Worm (Caenorhabditis elegans) whole organism, L4 larva: ENCODE data around the gene C14F11.7.

ENCODE experiments used
- R02D3.7 ChIP-seq: fragments of 150-350 bp; sonication (generic microtip); optimal IDR thresholded peaks from 3 replicates; lab custom pipeline; 2014; ENCODE audit warnings: missing biosample characterization, missing genetic modification characterization
- T20F7.1 ChIP-seq: fragments of 200-800 bp; sonication (Bioruptor generic); optimal IDR thresholded peaks from 2 replicates; lab custom pipeline; 2018; ENCODE audit warnings: mild to moderate bottlenecking, missing genetic modification characterization, missing compliant biosample characterization
- ZK337.2 ChIP-seq: fragments of 200-800 bp; sonication (Bioruptor generic); IDR thresholded peaks from 2 replicates; pipeline ENCODE4 v1.3.6; 2022; ENCODE audit warnings: missing genetic modification reagents, missing genetic modification characterization, missing compliant biosample characterization
- aha-1 ChIP-seq: fragments of 150-350 bp; peaks from one replicate; lab custom pipeline; 2014; ENCODE audit warnings: missing biosample characterization, missing genetic modification characterization
- aly-2 ChIP-seq: sonication (generic microtip); optimal IDR thresholded peaks from 2 replicates; lab custom pipeline; 2018; ENCODE audit warnings: missing biosample characterization, missing genetic modification characterization
- arid-1 ChIP-seq: fragments of 200-800 bp; sonication (Bioruptor generic); conservative IDR thresholded peaks from 2 replicates; pipeline ENCODE4 v1.3.6; 2022; ENCODE audit warnings: missing genetic modification reagents, missing genetic modification characterization, missing compliant biosample characterization
- ceh-28 ChIP-seq: fragments of 150-350 bp; optimal IDR thresholded peaks from 2 replicates; lab custom pipeline; 2014; ENCODE audit warnings: missing biosample characterization, missing genetic modification reagents, missing genetic modification characterization
- ceh-62 ChIP-seq: sonication (generic microtip); optimal IDR thresholded peaks from 2 replicates; lab custom pipeline; 2017; ENCODE audit warnings: missing biosample characterization, missing genetic modification characterization
- cey-2 ChIP-seq: sonication (generic microtip); optimal IDR thresholded peaks from 3 replicates; lab custom pipeline; 2017; ENCODE audit warnings: missing genetic modification characterization, mild to moderate bottlenecking, missing compliant biosample characterization, antibody characterized with exemption, borderline replicate concordance; ENCODE audit not compliant: insufficient read depth
- ctbp-1 ChIP-seq: fragments of 200-800 bp; sonication (Bioruptor generic); IDR thresholded peaks from 2 replicates; pipeline ENCODE4 v1.3.6; 2022; ENCODE audit warnings: missing genetic modification reagents, missing genetic modification characterization, missing compliant biosample characterization
- daf-8 ChIP-seq: fragments of 200-800 bp; sonication (Bioruptor generic); IDR thresholded peaks from 2 replicates; pipeline ENCODE4 v1.3.6; 2022; ENCODE audit warnings: missing genetic modification characterization, missing compliant biosample characterization
- dmd-6 ChIP-seq: fragments of 200-800 bp; sonication (Bioruptor generic); IDR thresholded peaks from 2 replicates; pipeline ENCODE4 v1.3.6; 2022; ENCODE audit warnings: missing genetic modification reagents, missing genetic modification characterization, missing compliant biosample characterization
- dpl-1 ChIP-seq: fragments of 150-350 bp; optimal IDR thresholded peaks from 2 replicates; lab custom pipeline; 2014; ENCODE audit warnings: missing biosample characterization, missing genetic modification reagents, missing genetic modification characterization
- dve-1 ChIP-seq: sonication (generic microtip); optimal IDR thresholded peaks from 2 replicates; lab custom pipeline; 2017; ENCODE audit warnings: antibody characterized with exemption, mild to moderate bottlenecking, missing genetic modification characterization, missing compliant biosample characterization; ENCODE audit not compliant: insufficient read depth
- egl-43 ChIP-seq: fragments of 200-800 bp; sonication (Bioruptor generic); IDR thresholded peaks from 2 replicates; pipeline ENCODE4 v1.3.6; 2022; ENCODE audit warnings: missing genetic modification reagents, missing genetic modification characterization, missing compliant biosample characterization
- fos-1 ChIP-seq: fragments of 150-350 bp; optimal IDR thresholded peaks from 2 replicates; lab custom pipeline; 2014; ENCODE audit warnings: missing biosample characterization, missing genetic modification characterization
- jun-1 ChIP-seq: fragments of 150-350 bp; optimal IDR thresholded peaks from 2 replicates; lab custom pipeline; 2014; ENCODE audit warnings: missing biosample characterization, missing genetic modification reagents, missing genetic modification characterization
- lin-15B ChIP-seq: fragments of 150-350 bp; sonication (generic microtip); optimal IDR thresholded peaks from 3 replicates; lab custom pipeline; 2014; ENCODE audit warnings: missing biosample characterization, missing genetic modification characterization
- lin-38 ChIP-seq: fragments of 200-800 bp; sonication (Bioruptor generic); IDR thresholded peaks from 2 replicates; pipeline ENCODE4 v1.3.6; 2022; ENCODE audit warnings: missing genetic modification reagents, missing genetic modification characterization, missing compliant biosample characterization
- lsy-2 ChIP-seq, 2 experiments: fragments of 150-350 bp in 1 of 2; sonication (generic microtip) in 1 of 2; optimal IDR thresholded peaks; 2 replicates each; lab custom pipeline; 2014 to 2017; ENCODE audit warnings: missing biosample characterization in 2 of 2, missing genetic modification characterization in 2 of 2
- mep-1 ChIP-seq: fragments of 150-350 bp; sonication (generic microtip); optimal IDR thresholded peaks from 3 replicates; lab custom pipeline; 2014; ENCODE audit warnings: missing biosample characterization, missing genetic modification characterization
- nhr-111 ChIP-seq: fragments of 200-800 bp; sonication (Bioruptor generic); optimal IDR thresholded peaks from 2 replicates; lab custom pipeline; 2018; ENCODE audit warnings: mild to moderate bottlenecking, missing genetic modification characterization, missing compliant biosample characterization
- nhr-237 ChIP-seq: sonication (generic microtip); optimal IDR thresholded peaks from 2 replicates; lab custom pipeline; 2017; ENCODE audit warnings: missing biosample characterization, missing genetic modification characterization
- nhr-25 ChIP-seq: sonication (generic microtip); optimal IDR thresholded peaks from 2 replicates; lab custom pipeline; 2017; ENCODE audit warnings: missing genetic modification characterization, mild to moderate bottlenecking, missing compliant biosample characterization, antibody characterized with exemption, moderate library complexity, borderline replicate concordance; ENCODE audit not compliant: insufficient read depth
- nhr-77 ChIP-seq: fragments of 150-350 bp; optimal IDR thresholded peaks from 2 replicates; lab custom pipeline; 2014; ENCODE audit warnings: missing biosample characterization, missing genetic modification characterization
- pha-4 ChIP-seq, 2 experiments: fragments of 150-350 bp in 1 of 2; fragments of 200-800 bp in 1 of 2; sonication (Bioruptor generic) in 1 of 2; IDR thresholded peaks in 1 of 2; optimal IDR thresholded peaks in 1 of 2; 2 replicates each; pipeline versions ENCODE4 v1.3.6 to Lab custom; 2014 to 2022; ENCODE audit warnings: missing genetic modification characterization in 2 of 2, missing genetic modification reagents in 2 of 2, missing biosample characterization in 1 of 2, missing compliant biosample characterization in 1 of 2
- snpc-1.2 ChIP-seq: fragments of 200-800 bp; sonication (Bioruptor generic); IDR thresholded peaks from 2 replicates; pipeline ENCODE4 v1.3.6; 2022; ENCODE audit warnings: missing genetic modification reagents, missing genetic modification characterization, missing compliant biosample characterization
- unc-62 ChIP-seq, 3 experiments: fragments of 150-350 bp in 1 of 3; sonication (generic microtip); optimal IDR thresholded peaks in 2 of 3; peaks in 1 of 3; 1 replicate in 1 of 3; 2 replicates in 2 of 3; lab custom pipeline; 2014 to 2017; ENCODE audit warnings: missing biosample characterization in 3 of 3, missing genetic modification characterization in 3 of 3, missing genetic modification reagents in 3 of 3, missing genotype in 1 of 3

C14F11.7 gene

ce11 chrX:6239927-6240639, 31.7 kb upstream of the C14F11.7 start (continued):
- TF ChIP-seq pha-4 (GFP tag; IDR thresholded peaks at IDR 0.05; lab: Robert Waterston, UW), result no peak
- no peak for TF ChIP-seq pha-4 (tag; optimal IDR thresholded peaks at IDR 0.05; lab: Kevin White, UChicago)
- no peak for TF ChIP-seq lin-15B (tag; lab: Kevin White, UChicago)
- TF ChIP-seq nhr-111 (GFP tag; lab: Kevin White, UChicago), result no peak
- TF ChIP-seq ceh-62, result no peak
- no peak for TF ChIP-seq R02D3.7
- TF ChIP-seq dmd-6 (GFP tag; lab: Robert Waterston, UW), result peak; percentile 6; the same call in 1 of the 2 replicates
- no peak for TF ChIP-seq nhr-237 (tag; lab: Kevin White, UChicago)
- no peak for TF ChIP-seq nhr-77 (tag; lab: Kevin White, UChicago)
- TF ChIP-seq jun-1 (tag; lab: Kevin White, UChicago), result no peak
- TF ChIP-seq cey-2 (tag; lab: Kevin White, UChicago), result no peak
- TF ChIP-seq snpc-1.2 (GFP tag; lab: Robert Waterston, UW), result no peak
- peak; percentile 3 for TF ChIP-seq mep-1
- TF ChIP-seq ceh-28 (tag; lab: Kevin White, UChicago), result no peak
- no peak for TF ChIP-seq fos-1
- TF ChIP-seq lin-38 (GFP tag; lab: Robert Waterston, UW), result no peak
- no peak for TF ChIP-seq arid-1 (GFP tag; lab: Robert Waterston, UW)
- TF ChIP-seq dpl-1 (GFP tag; lab: Kevin White, UChicago), result no peak
- TF ChIP-seq daf-8 (GFP tag; lab: Robert Waterston, UW), result no peak
- TF ChIP-seq egl-43 (GFP tag; lab: Robert Waterston, UW), result no peak

DNA sequence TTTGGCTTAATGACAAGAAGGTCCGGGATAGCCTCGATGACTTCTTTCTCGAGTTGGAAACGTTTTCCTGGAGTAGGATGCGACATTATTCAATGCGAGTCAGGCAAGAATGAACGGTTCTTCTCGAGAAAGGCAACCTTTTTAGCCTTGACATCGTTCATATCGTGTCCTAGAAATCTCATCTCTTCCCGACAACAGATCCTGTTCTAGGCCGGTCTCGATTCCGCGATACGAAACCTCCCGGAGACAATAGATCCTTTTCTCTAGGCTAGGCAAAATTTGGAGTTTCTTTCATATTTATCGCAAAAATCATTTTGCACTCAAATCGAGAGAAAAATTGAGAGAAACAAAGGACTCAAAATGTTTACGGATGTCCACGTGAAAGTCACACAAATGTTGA, 30.6 kb upstream of the C14F11.7 start, which contains the start of gene rml-3:
Gene rml-3, minus strand, starts transcription at position 93 of the 400 bp plus-strand sequence.
- 0 out of 2 replicates have a peak, but pooled peaks have one; percentile 14 for TF ChIP-seq dmd-6 (GFP tag; lab: Robert Waterston, UW)
- no peak for TF ChIP-seq aly-2 (tag; lab: Kevin White, UChicago)

ce11 chrX:6235443-6235842, 27.1 kb upstream of the C14F11.7 start, which contains the start of gene hsp-43:
hsp-43 (minus strand) TSS chrX:6235543.
- TF ChIP-seq dmd-6 (GFP tag; lab: Robert Waterston, UW) (no peak), nhr-25 (tag; lab: Kevin White, UChicago) (peak; percentile 48)

- TF ChIP-seq dve-1 (tag; lab: Kevin White, UChicago), result peak; percentile 27
- no peak for TF ChIP-seq ZK337.2 (GFP tag; lab: Robert Waterston, UW)
- 0 out of 2 replicates have a peak, but pooled peaks have one; percentile 12 for TF ChIP-seq ctbp-1
- peak; percentile 71 for TF ChIP-seq aha-1
- peak; percentile 16 for TF ChIP-seq T20F7.1
Observed at ce11 chrX:6232998-6233626, 24.7 kb upstream of the C14F11.7 start, which contains the start of gene C14F11.4. C14F11.4 (minus strand) TSS chrX:6233048.

ce11 chrX:6230669-6231068, 22.3 kb upstream of the C14F11.7 start, which contains the start of gene lite-1:
lite-1 (minus strand) TSS chrX:6230769.
- TF ChIP-seq unc-62 (GFP tag; optimal IDR thresholded peaks at IDR 0.05 in 1 of 2; lab: Kevin White, UChicago) (peak in 1 of 2 experiments; percentile 73), unc-62 (tag; optimal IDR thresholded peaks at IDR 0.05; lab: Kevin White, UChicago) (no peak), lsy-2 (tag; optimal IDR thresholded peaks at IDR 0.05; lab: Kevin White, UChicago) (no peak)
